Fruit fly (Drosophila melanogaster): Measurements from ENCODE around the gene Fum2.

Fum2 gene

DNA sequence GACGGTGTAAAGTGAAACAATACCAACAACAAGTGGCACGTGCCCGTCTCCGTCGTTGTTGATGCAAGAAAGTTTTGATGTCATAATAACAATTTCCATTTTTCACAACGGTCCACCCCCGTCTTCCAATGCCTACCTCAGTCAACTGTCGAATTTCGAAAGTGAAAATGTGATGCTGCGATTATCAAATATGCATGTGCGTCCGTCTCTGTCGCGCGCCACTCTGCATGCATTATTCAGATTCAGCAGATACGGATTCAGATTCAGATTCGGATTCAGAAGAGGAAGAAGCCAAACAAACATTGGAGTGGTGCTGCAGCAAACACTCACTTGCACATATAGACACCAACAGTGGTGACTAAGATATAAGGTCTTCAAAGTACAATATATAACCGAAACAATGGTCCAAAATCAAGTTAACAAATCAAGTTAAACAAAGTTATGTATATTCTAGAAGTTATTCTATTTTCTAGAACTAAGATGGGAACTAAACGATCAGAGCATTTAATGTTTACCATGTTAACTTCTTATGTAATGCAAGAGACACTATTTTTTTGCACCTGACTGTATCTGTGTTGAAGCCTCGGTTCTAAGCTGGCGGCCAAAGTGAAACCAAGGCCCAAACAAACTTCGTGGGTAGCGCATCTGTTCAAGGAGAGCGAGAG is 38.8 kb upstream of the Fum2 start:
- TF ChIP-seq h (GFP tag; optimal IDR thresholded peaks at IDR 0.05) (peak; percentile 54), Rel (GFP tag; optimal IDR thresholded peaks at IDR 0.05) (no peak), Rel (tag; optimal IDR thresholded peaks at IDR 0.05) (no peak), HLH106 (tag; optimal IDR thresholded peaks at IDR 0.05) (peak; percentile 65), lola (GFP tag; optimal IDR thresholded peaks at IDR 0.05) (no peak), br (GFP tag; optimal IDR thresholded peaks at IDR 0.05) (peak; percentile 44), Dfd (GFP tag; optimal IDR thresholded peaks at IDR 0.05) (no peak), Hr83 (GFP tag; optimal IDR thresholded peaks at IDR 0.05; ENCODE audit: poor library complexity, severe bottlenecking) (no peak), ey (GFP tag; optimal IDR thresholded peaks at IDR 0.05) (peak; percentile 61), CG32264 (GFP tag; optimal IDR thresholded peaks at IDR 0.05) (no peak), Hr78 (GFP tag; optimal IDR thresholded peaks at IDR 0.05) (no peak), woc (GFP tag; optimal IDR thresholded peaks at IDR 0.05) (peak; percentile 59), rgr (GFP tag; optimal IDR thresholded peaks at IDR 0.05) (peak; percentile 63), Vsx2 (GFP tag; optimal IDR thresholded peaks at IDR 0.05; ENCODE audit: partially characterized antibody) (no peak), tai (GFP tag; optimal IDR thresholded peaks at IDR 0.05) (no peak), psq (GFP tag; optimal IDR thresholded peaks at IDR 0.05) (peak; percentile 37), dsf (GFP tag; optimal IDR thresholded peaks at IDR 0.05; ENCODE audit: borderline replicate concordance) (no peak), sage (GFP tag; optimal IDR thresholded peaks at IDR 0.05) (no peak), Mio (GFP tag; optimal IDR thresholded peaks at IDR 0.05) (no peak), Sp1 (GFP tag; optimal IDR thresholded peaks at IDR 0.05) (peak; percentile 61), Myc (optimal IDR thresholded peaks at IDR 0.05) (no peak), CrebA (GFP tag; optimal IDR thresholded peaks at IDR 0.05; ENCODE audit: borderline replicate concordance) (no peak), fru (GFP tag; optimal IDR thresholded peaks at IDR 0.05) (peak; percentile 69), N (GFP tag; optimal IDR thresholded peaks at IDR 0.05) (no peak), Jra (GFP tag; optimal IDR thresholded peaks at IDR 0.05) (no peak), CG9705 (GFP tag; optimal IDR thresholded peaks at IDR 0.05) (no peak), foxo (GFP tag; optimal IDR thresholded peaks at IDR 0.05) (peak in 1 of 2 experiments; percentile 52), OdsH (GFP tag; optimal IDR thresholded peaks at IDR 0.05) (peak; percentile 52), Hnf4 (GFP tag; optimal IDR thresholded peaks at IDR 0.05) (no peak)

DNA sequence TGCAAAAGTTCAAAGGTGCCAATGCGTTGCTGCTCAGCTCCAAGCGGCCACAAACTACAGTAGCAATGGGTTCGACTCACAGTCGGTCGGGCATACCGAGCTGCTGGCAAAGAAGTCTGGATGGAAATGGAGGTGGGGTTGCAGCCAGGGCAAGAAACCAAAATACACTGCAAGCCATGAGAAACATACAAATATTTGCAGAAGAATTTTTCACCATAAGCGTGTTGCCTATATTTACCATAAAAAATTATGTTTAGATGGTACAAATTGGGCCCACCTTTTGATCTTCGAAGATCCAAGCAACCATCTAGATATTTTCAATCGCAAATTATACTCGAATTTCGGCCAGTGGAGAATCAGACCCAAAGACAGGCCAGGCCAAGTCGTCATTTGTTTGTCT is 34.7 kb upstream of the Fum2 start:
- TF ChIP-seq fru (GFP tag; optimal IDR thresholded peaks at IDR 0.05) (peak; percentile 22), h (GFP tag; optimal IDR thresholded peaks at IDR 0.05) (no peak), sv (GFP tag; optimal IDR thresholded peaks at IDR 0.05) (no peak), br (GFP tag; optimal IDR thresholded peaks at IDR 0.05) (no peak), HLH106 (tag; optimal IDR thresholded peaks at IDR 0.05) (peak; percentile 10), GATAd (GFP tag; optimal IDR thresholded peaks at IDR 0.05) (no peak), lola (GFP tag; optimal IDR thresholded peaks at IDR 0.05) (no peak), woc (GFP tag; optimal IDR thresholded peaks at IDR 0.05) (peak; percentile 0), CG9705 (GFP tag; optimal IDR thresholded peaks at IDR 0.05) (no peak), dsf (GFP tag; optimal IDR thresholded peaks at IDR 0.05; ENCODE audit: borderline replicate concordance) (no peak), brk (GFP tag; optimal IDR thresholded peaks at IDR 0.05) (no peak)

dm6 chrX:6654198-6654831 is 27.3 kb upstream of the Fum2 start, which contains the start of the genes CG3226 and Cdc7:
Gene CG3226, minus strand, starts transcription at chrX:6654248.
Gene Cdc7, plus strand, starts transcription at chrX:6654541.
- TF ChIP-seq brk (GFP tag; optimal IDR thresholded peaks at IDR 0.05) (no peak), Sp1 (GFP tag; optimal IDR thresholded peaks at IDR 0.05) (peak; percentile 76), br (GFP tag; optimal IDR thresholded peaks at IDR 0.05) (peak; percentile 54), HLH106 (tag; optimal IDR thresholded peaks at IDR 0.05) (peak; percentile 67), fru (GFP tag; optimal IDR thresholded peaks at IDR 0.05) (peak; percentile 100), Vsx2 (GFP tag; optimal IDR thresholded peaks at IDR 0.05; ENCODE audit: partially characterized antibody) (no peak), dmrt93B (GFP tag; optimal IDR thresholded peaks at IDR 0.05) (peak; percentile 76), rgr (GFP tag; optimal IDR thresholded peaks at IDR 0.05) (peak; percentile 80), GATAd (GFP tag; optimal IDR thresholded peaks at IDR 0.05) (no peak), Abd-B (GFP tag; optimal IDR thresholded peaks at IDR 0.05) (no peak), tai (GFP tag; optimal IDR thresholded peaks at IDR 0.05) (no peak), Hnf4 (GFP tag; optimal IDR thresholded peaks at IDR 0.05) (no peak), Hr78 (GFP tag; optimal IDR thresholded peaks at IDR 0.05) (no peak), CG9705 (GFP tag; optimal IDR thresholded peaks at IDR 0.05) (peak; percentile 72), Hr83 (GFP tag; optimal IDR thresholded peaks at IDR 0.05; ENCODE audit: poor library complexity, severe bottlenecking) (peak; percentile 54), Dfd (GFP tag; optimal IDR thresholded peaks at IDR 0.05) (no peak), lola (GFP tag; optimal IDR thresholded peaks at IDR 0.05) (no peak), N (GFP tag; optimal IDR thresholded peaks at IDR 0.05) (no peak), ey (GFP tag; optimal IDR thresholded peaks at IDR 0.05) (no peak), CG32264 (GFP tag; optimal IDR thresholded peaks at IDR 0.05) (no peak), dl (GFP tag; optimal IDR thresholded peaks at IDR 0.05; ENCODE audit: insufficient read depth in 1 of 2, partially characterized antibody in 2 of 2) (no peak), Rel (GFP tag; optimal IDR thresholded peaks at IDR 0.05) (no peak), Rel (tag; optimal IDR thresholded peaks at IDR 0.05) (peak; percentile 43), foxo (GFP tag; optimal IDR thresholded peaks at IDR 0.05) (peak in 1 of 2 experiments; percentile 53), pan (optimal IDR thresholded peaks at IDR 0.05) (no peak), psq (GFP tag; optimal IDR thresholded peaks at IDR 0.05) (peak; percentile 53), CrebA (GFP tag; optimal IDR thresholded peaks at IDR 0.05; ENCODE audit: borderline replicate concordance) (no peak), usp (GFP tag; optimal IDR thresholded peaks at IDR 0.05) (no peak), h (GFP tag; optimal IDR thresholded peaks at IDR 0.05) (peak; percentile 66), OdsH (GFP tag; optimal IDR thresholded peaks at IDR 0.05) (peak; percentile 64), woc (GFP tag; optimal IDR thresholded peaks at IDR 0.05) (peak; percentile 27), sage (GFP tag; optimal IDR thresholded peaks at IDR 0.05) (peak; percentile 6), Dif (GFP tag; optimal IDR thresholded peaks at IDR 0.05; ENCODE audit: partially characterized antibody) (no peak), Mio (GFP tag; optimal IDR thresholded peaks at IDR 0.05) (no peak), Myc (optimal IDR thresholded peaks at IDR 0.05) (peak; percentile 15), sv (GFP tag; optimal IDR thresholded peaks at IDR 0.05) (no peak), Jra (GFP tag; optimal IDR thresholded peaks at IDR 0.05) (peak; percentile 41)
